Fruit fly (Drosophila melanogaster) whole organism, embryonic: Measurements from ENCODE around the gene CG32137.

Experiments
- ATbp ChIP-seq: fragments of 200-800 bp; sonication (Bioruptor generic); optimal IDR thresholded peaks from 2 replicates; lab custom pipeline; 2017; ENCODE audit warnings: missing biosample characterization, mild to moderate bottlenecking, missing genetic modification characterization, missing genetic modification reagents
- Antp ChIP-seq: fragments of 200-800 bp; sonication (Bioruptor generic); optimal IDR thresholded peaks from 3 replicates; lab custom pipeline; 2016; ENCODE audit warnings: missing biosample characterization, missing genetic modification characterization
- CG10267 ChIP-seq: fragments of 200-800 bp; sonication (Bioruptor generic); optimal IDR thresholded peaks from 2 replicates; lab custom pipeline; 2018; ENCODE audit warnings: missing biosample characterization, mild to moderate bottlenecking, missing genetic modification characterization, moderate library complexity
- CG12071 ChIP-seq: fragments of 200-800 bp; sonication (Bioruptor generic); optimal IDR thresholded peaks from 3 replicates; lab custom pipeline; 2018; ENCODE audit warnings: missing biosample characterization, mild to moderate bottlenecking, missing genetic modification characterization
- CG12299 ChIP-seq: fragments of 200-800 bp; sonication (Bioruptor generic); optimal IDR thresholded peaks from 2 replicates; lab custom pipeline; 2018; ENCODE audit warnings: missing biosample characterization, mild to moderate bottlenecking, missing genetic modification characterization
- CG12391 ChIP-seq: fragments of 200-800 bp; sonication (Bioruptor generic); optimal IDR thresholded peaks from 3 replicates; lab custom pipeline; 2018; ENCODE audit warnings: missing biosample characterization, mild to moderate bottlenecking, missing genetic modification characterization, moderate library complexity
- CG14050 ChIP-seq: fragments of 200-800 bp; sonication (Bioruptor generic); IDR thresholded peaks from 3 replicates; pipeline ENCODE4 v1.3.6; 2022; ENCODE audit warnings: missing biosample characterization, missing genetic modification characterization
- CG14710 ChIP-seq: fragments of 200-800 bp; sonication (Bioruptor generic); optimal IDR thresholded peaks from 3 replicates; lab custom pipeline; 2019; ENCODE audit warnings: missing biosample characterization, mild to moderate bottlenecking, missing genetic modification characterization, moderate library complexity
- CG15696 ChIP-seq: fragments of 200-800 bp; sonication (Bioruptor generic); optimal IDR thresholded peaks from 2 replicates; lab custom pipeline; 2019; ENCODE audit warnings: missing biosample characterization, mild to moderate bottlenecking, missing genetic modification characterization, moderate library complexity
- CG17385 ChIP-seq: fragments of 200-800 bp; sonication (Bioruptor generic); optimal IDR thresholded peaks from 3 replicates; lab custom pipeline; 2018; ENCODE audit warnings: missing biosample characterization, mild to moderate bottlenecking, missing genetic modification characterization
- CG2116 ChIP-seq: fragments of 200-800 bp; sonication (Bioruptor generic); optimal IDR thresholded peaks from 3 replicates; lab custom pipeline; 2018; ENCODE audit warnings: missing biosample characterization, mild to moderate bottlenecking, missing genetic modification characterization
- CG30403 ChIP-seq: fragments of 200-800 bp; sonication (Bioruptor generic); optimal IDR thresholded peaks from 3 replicates; lab custom pipeline; 2016; ENCODE audit warnings: missing biosample characterization, missing genetic modification characterization
- CG32532 ChIP-seq: fragments of 200-800 bp; sonication (Bioruptor generic); IDR thresholded peaks from 2 replicates; pipeline ENCODE4 v1.3.6; 2022; ENCODE audit warnings: missing biosample characterization, missing genetic modification characterization
- CG32767 ChIP-seq: fragments of 200-800 bp; sonication (Bioruptor generic); IDR thresholded peaks from 2 replicates; pipeline ENCODE4 v1.3.6; 2022; ENCODE audit warnings: missing biosample characterization, missing genetic modification characterization
- CG34422 ChIP-seq: fragments of 200-800 bp; sonication (Bioruptor generic); IDR thresholded peaks from 3 replicates; pipeline ENCODE4 v1.3.6; 2022; ENCODE audit warnings: missing biosample characterization, missing genetic modification characterization
- CG42726 ChIP-seq: fragments of 200-800 bp; sonication (Bioruptor generic); IDR thresholded peaks from 2 replicates; pipeline ENCODE4 v1.3.6; 2022; ENCODE audit warnings: missing biosample characterization, missing genetic modification characterization; ENCODE audit not compliant: partially characterized antibody
- CG9609 ChIP-seq: fragments of 200-800 bp; sonication (Bioruptor generic); optimal IDR thresholded peaks from 3 replicates; lab custom pipeline; 2016; ENCODE audit warnings: missing biosample characterization, missing genetic modification characterization
- CG9932 ChIP-seq: fragments of 200-800 bp; sonication (Bioruptor generic); IDR thresholded peaks from 2 replicates; pipeline ENCODE4 v1.3.6; 2022; ENCODE audit warnings: missing biosample characterization, missing genetic modification characterization
- CoRest ChIP-seq: fragments of 200-800 bp; sonication (Bioruptor generic); optimal IDR thresholded peaks from 3 replicates; lab custom pipeline; 2018; ENCODE audit warnings: missing biosample characterization, mild to moderate bottlenecking, missing genetic modification characterization, moderate library complexity
- D19B ChIP-seq: fragments of 200-800 bp; sonication (Bioruptor generic); optimal IDR thresholded peaks from 2 replicates; lab custom pipeline; 2017; ENCODE audit warnings: missing biosample characterization, mild to moderate bottlenecking, missing genetic modification characterization
- ERR ChIP-seq: fragments of 200-800 bp; sonication (Bioruptor generic); optimal IDR thresholded peaks from 2 replicates; lab custom pipeline; 2016; ENCODE audit warnings: missing biosample characterization, missing genetic modification characterization
- HHEX ChIP-seq: fragments of 200-800 bp; sonication (Bioruptor generic); optimal IDR thresholded peaks from 3 replicates; lab custom pipeline; 2017; ENCODE audit warnings: missing biosample characterization, mild to moderate bottlenecking, missing genetic modification characterization, missing genetic modification reagents
- Hey ChIP-seq: fragments of 200-800 bp; sonication (Bioruptor generic); optimal IDR thresholded peaks from 3 replicates; lab custom pipeline; 2018; ENCODE audit warnings: missing biosample characterization, mild to moderate bottlenecking, missing genetic modification characterization
- HmgZ ChIP-seq: fragments of 200-800 bp; sonication (Bioruptor generic); optimal IDR thresholded peaks from 2 replicates; lab custom pipeline; 2018; ENCODE audit warnings: missing biosample characterization, mild to moderate bottlenecking, missing genetic modification characterization
- Meics ChIP-seq: fragments of 200-800 bp; sonication (Bioruptor generic); optimal IDR thresholded peaks from 2 replicates; lab custom pipeline; 2017; ENCODE audit warnings: missing biosample characterization, mild to moderate bottlenecking, missing genetic modification characterization
- NFAT ChIP-seq: fragments of 200-800 bp; sonication (Bioruptor generic); IDR thresholded peaks from 2 replicates; pipeline ENCODE4 v1.3.6; 2022; ENCODE audit warnings: missing biosample characterization, missing genetic modification characterization
- Ssrp ChIP-seq: fragments of 200-800 bp; sonication (Bioruptor generic); optimal IDR thresholded peaks from 2 replicates; lab custom pipeline; 2018; ENCODE audit warnings: missing biosample characterization, mild to moderate bottlenecking, missing genetic modification characterization, moderate library complexity
- cas ChIP-seq: fragments of 200-800 bp; sonication (Bioruptor generic); IDR thresholded peaks from 2 replicates; pipeline ENCODE4 v1.3.6; 2022; ENCODE audit warnings: missing biosample characterization, missing genetic modification characterization
- crp ChIP-seq, 2 experiments: fragments of 200-800 bp; sonication (Bioruptor generic); optimal IDR thresholded peaks; 2 replicates in 1 of 2; 3 replicates in 1 of 2; lab custom pipeline; 2017; ENCODE audit warnings: missing biosample characterization in 2 of 2, missing genetic modification characterization in 2 of 2, mild to moderate bottlenecking in 1 of 2, moderate library complexity in 1 of 2
- da ChIP-seq: fragments of 200-800 bp; sonication (Bioruptor generic); optimal IDR thresholded peaks from 2 replicates; lab custom pipeline; 2016; ENCODE audit warnings: missing biosample characterization, missing genetic modification characterization
- dan ChIP-seq: fragments of 200-800 bp; sonication (Bioruptor generic); IDR thresholded peaks from 2 replicates; pipeline ENCODE4 v1.3.6; 2022; ENCODE audit warnings: missing biosample characterization, missing genetic modification characterization
- danr ChIP-seq: fragments of 200-800 bp; sonication (Bioruptor generic); IDR thresholded peaks from 2 replicates; pipeline ENCODE4 v1.3.6; 2022; ENCODE audit warnings: missing biosample characterization, missing genetic modification characterization
- ems ChIP-seq: fragments of 200-800 bp; sonication (Bioruptor generic); optimal IDR thresholded peaks from 3 replicates; lab custom pipeline; 2016; ENCODE audit warnings: missing biosample characterization, missing genetic modification characterization
- en ChIP-seq: fragments of 200-800 bp; sonication (Bioruptor generic); optimal IDR thresholded peaks from 2 replicates; lab custom pipeline; 2016; ENCODE audit warnings: missing biosample characterization, missing genetic modification characterization
- ewg ChIP-seq: fragments of 200-800 bp; sonication (Bioruptor generic); optimal IDR thresholded peaks from 3 replicates; lab custom pipeline; 2017; ENCODE audit warnings: mild to moderate bottlenecking, missing biosample characterization, missing genetic modification reagents, missing genetic modification characterization
- ftz-f1 ChIP-seq: fragments of 200-800 bp; sonication (Bioruptor generic); optimal IDR thresholded peaks from 2 replicates; lab custom pipeline; 2016; ENCODE audit warnings: missing biosample characterization, missing genetic modification characterization
- gro ChIP-seq: fragments of 200-800 bp; sonication (Bioruptor generic); optimal IDR thresholded peaks from 2 replicates; lab custom pipeline; 2016; ENCODE audit warnings: missing biosample characterization, missing genetic modification characterization
- her ChIP-seq: fragments of 200-800 bp; sonication (Bioruptor generic); optimal IDR thresholded peaks from 2 replicates; lab custom pipeline; 2016; ENCODE audit warnings: missing biosample characterization, missing genetic modification characterization
- hkb ChIP-seq, 2 experiments: fragments of 200-800 bp in 1 of 2; fragments of >200 bp in 1 of 2; sonication (Bioruptor generic) in 1 of 2; IDR thresholded peaks in 1 of 2; optimal IDR thresholded peaks in 1 of 2; 2 replicates each; pipeline versions ENCODE4 v1.3.6 to Lab custom; 2017 to 2022; ENCODE audit warnings: missing biosample characterization in 1 of 2, missing genetic modification characterization in 1 of 2
- jumu ChIP-seq: fragments of 200-800 bp; sonication (Bioruptor generic); optimal IDR thresholded peaks from 3 replicates; lab custom pipeline; 2016; ENCODE audit warnings: missing biosample characterization, missing genetic modification characterization
- ken ChIP-seq: fragments of 200-800 bp; sonication (Bioruptor generic); IDR thresholded peaks from 3 replicates; pipeline ENCODE4 v1.3.6; 2022; ENCODE audit warnings: missing biosample characterization, missing genetic modification characterization
- lov ChIP-seq, 2 experiments: fragments of 200-800 bp in 1 of 2; fragments of >200 bp in 1 of 2; sonication (Bioruptor generic) in 1 of 2; IDR thresholded peaks in 1 of 2; optimal IDR thresholded peaks in 1 of 2; 2 replicates in 1 of 2; 3 replicates in 1 of 2; pipeline versions ENCODE4 v1.3.6 to Lab custom; 2017 to 2022; ENCODE audit warnings: missing biosample characterization in 1 of 2, missing genetic modification characterization in 1 of 2
- mirr ChIP-seq: fragments of 200-800 bp; sonication (Bioruptor generic); optimal IDR thresholded peaks from 3 replicates; lab custom pipeline; 2018; ENCODE audit warnings: missing biosample characterization, mild to moderate bottlenecking, missing genetic modification characterization
- salm ChIP-seq: fragments of 200-800 bp; sonication (Bioruptor generic); optimal IDR thresholded peaks from 2 replicates; lab custom pipeline; 2018; ENCODE audit warnings: missing biosample characterization, mild to moderate bottlenecking, missing genetic modification characterization
- sna ChIP-seq: fragments of 200-800 bp; sonication (Bioruptor generic); IDR thresholded peaks from 2 replicates; pipeline ENCODE4 v1.3.6; 2022; ENCODE audit warnings: missing biosample characterization, missing genetic modification characterization; ENCODE audit not compliant: partially characterized antibody
- sug ChIP-seq: fragments of 200-800 bp; optimal IDR thresholded peaks from 2 replicates; lab custom pipeline; 2019; ENCODE audit warnings: missing biosample characterization, mild to moderate bottlenecking, missing genetic modification characterization, moderate library complexity
- tgo ChIP-seq: fragments of 200-800 bp; sonication (Bioruptor generic); IDR thresholded peaks from 3 replicates; pipeline ENCODE4 v1.3.6; 2022; ENCODE audit warnings: missing biosample characterization, missing genetic modification characterization
- tup ChIP-seq: fragments of 200-800 bp; sonication (Bioruptor generic); optimal IDR thresholded peaks from 2 replicates; lab custom pipeline; 2016; ENCODE audit warnings: missing biosample characterization, mild to moderate bottlenecking, missing genetic modification characterization, moderate library complexity
- vfl ChIP-seq: fragments of 200-800 bp; sonication (Bioruptor generic); optimal IDR thresholded peaks from 2 replicates; lab custom pipeline; 2016; ENCODE audit warnings: missing biosample characterization, missing genetic modification characterization
- vvl ChIP-seq: fragments of 200-800 bp; sonication (Bioruptor generic); IDR thresholded peaks from 2 replicates; pipeline ENCODE4 v1.3.6; 2022; ENCODE audit warnings: missing biosample characterization, missing genetic modification characterization

CG32137 gene

dm6 chr3L:13905515-13905914 is 33.5 kb upstream of the CG32137 start (continued):
- TF ChIP-seq ftz-f1 (GFP tag; lab: Kevin White, UChicago): no peak
- no peak for TF ChIP-seq ken
- peak; percentile 34; the same call in 1 of the 2 replicates for TF ChIP-seq CG9932 (GFP tag; lab: Robert Waterston, UW)
- TF ChIP-seq crp (GFP tag; optimal IDR thresholded peaks at IDR 0.05; lab: Kevin White, UChicago): no peak
- no peak for TF ChIP-seq en (GFP tag; lab: Kevin White, UChicago)
- TF ChIP-seq CG2116 (GFP tag; lab: Kevin White, UChicago): peak; percentile 6
- TF ChIP-seq salm (tag; lab: Kevin White, UChicago): no peak
- TF ChIP-seq tgo (GFP tag; lab: Robert Waterston, UW): peak; percentile 39; the same call in 2 of the 3 replicates
- peak; percentile 51 for TF ChIP-seq sug
- TF ChIP-seq sna (GFP tag; lab: Robert Waterston, UW): no peak
- TF ChIP-seq NFAT (GFP tag; lab: Robert Waterston, UW): no peak
- TF ChIP-seq CG32767 (GFP tag; lab: Robert Waterston, UW): peak; percentile 30; the same call in 1 of the 2 replicates
- TF ChIP-seq dan: no peak
- no peak for TF ChIP-seq da
- peak; percentile 58 for TF ChIP-seq HmgZ
- TF ChIP-seq CG14710 (tag; lab: Kevin White, UChicago): peak; percentile 43
- no peak for TF ChIP-seq Antp (GFP tag; lab: Kevin White, UChicago)
- TF ChIP-seq jumu (GFP tag; lab: Kevin White, UChicago): no peak
- no peak for TF ChIP-seq CG14050 (GFP tag; lab: Robert Waterston, UW)
- TF ChIP-seq CG9609 (GFP tag; lab: Kevin White, UChicago): no peak
- peak; percentile 16 for TF ChIP-seq CG12071
- TF ChIP-seq lov (optimal IDR thresholded peaks at IDR 0.05; lab: Kevin White, UChicago): no peak
- no peak for TF ChIP-seq lov (GFP tag; IDR thresholded peaks at IDR 0.05; lab: Robert Waterston, UW)
- no peak for TF ChIP-seq mirr (GFP tag; lab: Kevin White, UChicago)
- TF ChIP-seq Ssrp: peak; percentile 53
- peak; percentile 58 for TF ChIP-seq CG17385
- TF ChIP-seq CoRest (tag; lab: Kevin White, UChicago): peak; percentile 82
- peak; percentile 17 for TF ChIP-seq ewg
- TF ChIP-seq D19B (GFP tag; lab: Kevin White, UChicago): peak; percentile 37
- peak; percentile 83 for TF ChIP-seq Meics
- no peak for TF ChIP-seq ERR
- TF ChIP-seq vfl (GFP tag; lab: Kevin White, UChicago): no peak
- TF ChIP-seq CG10267: peak; percentile 56
- no peak for TF ChIP-seq cas (GFP tag; lab: Robert Waterston, UW)
- TF ChIP-seq CG32532: peak; percentile 18; the same call in 1 of the 2 replicates
- TF ChIP-seq CG12391: peak; percentile 80
- no peak for TF ChIP-seq CG42726
- TF ChIP-seq ATbp: peak; percentile 48
- TF ChIP-seq CG30403: peak; percentile 35
- peak; percentile 5 for TF ChIP-seq CG15696 (tag; lab: Kevin White, UChicago)
- TF ChIP-seq her (GFP tag; lab: Kevin White, UChicago): no peak
- no peak for TF ChIP-seq danr (GFP tag; lab: Robert Waterston, UW)
- no peak for TF ChIP-seq gro (GFP tag; lab: Kevin White, UChicago)
- TF ChIP-seq hkb (optimal IDR thresholded peaks at IDR 0.05; lab: Kevin White, UChicago): no peak
- TF ChIP-seq hkb (GFP tag; IDR thresholded peaks at IDR 0.05; lab: Robert Waterston, UW): peak; percentile 40
- TF ChIP-seq Hey: no peak
- peak; percentile 4 for TF ChIP-seq CG12299 (tag; lab: Kevin White, UChicago)
- peak; percentile 68 for TF ChIP-seq HHEX (GFP tag; lab: Kevin White, UChicago)
- TF ChIP-seq ems (GFP tag; lab: Kevin White, UChicago): no peak
- TF ChIP-seq tup: no peak
- peak; percentile 51; the same call in 1 of the 2 replicates for TF ChIP-seq vvl (GFP tag; lab: Robert Waterston, UW)
- TF ChIP-seq CG34422 (GFP tag; lab: Robert Waterston, UW): no peak
